Worm (Caenorhabditis elegans): ENCODE data around the gene pqn-29.

ce11 chrIII:4671491-4671890 is 25.3 kb upstream of the pqn-29 start, which contains the start of gene T23F11.11:
- TF ChIP-seq dao-5 (tag; optimal IDR thresholded peaks at IDR 0.05), result no peak
- TF ChIP-seq him-1 (tag; optimal IDR thresholded peaks at IDR 0.05), result no peak

Data from whole organism, L4/young adult.